Fruit fly (Drosophila melanogaster) whole organism: ENCODE results near the gene CG6583.

Source experiments
- CG8478 ChIP-seq: fragments of >200 bp; optimal IDR thresholded peaks from 2 replicates; lab custom pipeline; 2018; ENCODE audit warnings: inconsistent platforms
- Dll ChIP-seq: fragments of >200 bp; optimal IDR thresholded peaks from 2 replicates; lab custom pipeline; 2017
- EcR ChIP-seq, 2 experiments: fragments of >200 bp; optimal IDR thresholded peaks; 2 replicates each; lab custom pipeline; 2017; ENCODE audit warnings: missing biosample characterization in 2 of 2, missing genetic modification characterization in 2 of 2, missing genetic modification reagents in 2 of 2
- psq ChIP-seq: fragments of >200 bp; optimal IDR thresholded peaks from 2 replicates; lab custom pipeline; 2017
- usp ChIP-seq: fragments of >200 bp; optimal IDR thresholded peaks from 2 replicates; lab custom pipeline; 2017; ENCODE audit warnings: missing biosample characterization, missing genetic modification characterization, mixed read lengths

DNA sequence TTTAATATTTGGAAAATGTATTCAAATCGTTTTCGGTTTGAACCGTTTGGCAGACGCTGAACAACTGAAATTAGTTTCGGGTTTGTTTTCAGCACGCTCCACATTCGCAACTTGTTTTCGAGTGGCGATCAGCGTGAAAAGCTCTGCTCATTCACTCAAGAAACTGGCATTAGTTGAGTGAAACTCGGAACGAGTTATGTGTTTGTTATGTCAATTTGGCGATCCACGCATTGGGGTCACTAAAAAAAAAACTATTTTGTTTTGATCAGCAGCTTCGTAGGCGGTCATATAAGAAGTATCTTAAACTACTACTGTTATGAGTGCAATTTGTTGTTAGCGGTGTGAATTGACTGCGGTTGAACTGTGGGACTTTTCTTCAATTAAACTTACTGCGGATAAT lies 5.2 kb upstream of the CG6583 start, which contains the start of gene atilla:
- TF ChIP-seq usp (GFP tag; lab: Kevin White, UChicago) (no peak), CG8478 (lab: Kevin White, UChicago) (no peak), psq (no peak), EcR (GFP tag; optimal IDR thresholded peaks at IDR 0.05; lab: Kevin White, UChicago) (no peak), Dll (no peak)
